Fruit fly (Drosophila melanogaster): ENCODE data around the gene CG8578.
A peak's percentile ranks its signal among the peaks of the same experiment; 100 is the strongest.

CG8578 gene

DNA sequence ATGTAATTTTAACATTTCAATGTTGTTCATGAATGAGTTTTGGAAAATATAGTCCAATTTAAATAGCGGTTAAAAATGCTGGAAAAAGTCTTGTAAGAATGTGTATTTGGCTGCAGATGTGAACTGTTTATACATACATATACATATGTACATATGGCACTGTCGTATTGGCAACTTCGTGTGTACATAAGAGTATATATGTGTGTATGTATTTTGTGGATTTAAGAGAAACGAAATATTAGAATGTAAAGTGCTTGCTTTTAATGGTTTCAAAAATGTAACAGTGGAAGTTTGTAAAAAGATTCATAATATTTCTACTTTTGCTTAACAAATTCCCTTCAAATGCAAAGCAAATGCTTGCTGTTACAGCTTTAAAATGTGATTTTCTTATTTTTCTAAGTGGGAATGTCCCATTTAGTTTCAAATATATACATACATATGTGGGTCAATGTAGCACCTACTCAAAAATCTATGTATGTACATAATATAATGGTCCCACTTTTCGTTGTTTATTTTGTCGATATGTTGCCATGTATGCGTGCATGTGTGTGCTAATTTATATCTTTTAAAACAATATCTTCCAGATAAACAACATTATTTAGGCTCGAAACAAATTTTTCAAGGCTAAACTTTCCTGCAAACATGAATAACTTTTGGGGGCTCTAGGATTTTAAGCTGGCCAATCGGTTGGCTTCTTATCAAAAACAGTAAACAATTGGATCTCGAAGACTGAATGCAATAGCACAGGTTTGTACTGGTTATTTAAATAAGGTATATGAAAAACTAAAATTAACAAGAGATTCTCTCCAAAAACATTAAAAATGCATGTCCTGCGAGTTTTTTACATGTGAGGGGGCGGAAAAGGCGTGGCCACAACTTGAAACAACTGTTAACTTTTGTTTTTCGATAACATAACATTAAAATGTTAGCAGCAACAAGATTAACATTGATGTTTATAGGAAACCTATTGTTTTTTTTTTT is 26.8 kb downstream of the CG8578 start:
- TF ChIP-seq Eip93F (GFP tag; optimal IDR thresholded peaks at IDR 0.05): no peak
- no peak for TF ChIP-seq CG9139 (GFP tag; optimal IDR thresholded peaks at IDR 0.05)
- TF ChIP-seq CG16779 (tag; optimal IDR thresholded peaks at IDR 0.05): no peak
- TF ChIP-seq esn (GFP tag; optimal IDR thresholded peaks at IDR 0.05): peak; percentile 9
- no peak for TF ChIP-seq Smox (GFP tag; optimal IDR thresholded peaks at IDR 0.05)
- TF ChIP-seq CG6792 (GFP tag; optimal IDR thresholded peaks at IDR 0.05): no peak
- no peak for TF ChIP-seq CG8319 (GFP tag; optimal IDR thresholded peaks at IDR 0.05)
- TF ChIP-seq Hr39 (GFP tag; optimal IDR thresholded peaks at IDR 0.05): no peak
- no peak for TF ChIP-seq CG11762 (GFP tag; optimal IDR thresholded peaks at IDR 0.05; ENCODE audit: insufficient read depth)
- no peak for TF ChIP-seq Sox14 (GFP tag; optimal IDR thresholded peaks at IDR 0.05)
- TF ChIP-seq CG6854 (GFP tag; optimal IDR thresholded peaks at IDR 0.05): peak; percentile 34
- TF ChIP-seq lz (GFP tag; optimal IDR thresholded peaks at IDR 0.05): no peak
- TF ChIP-seq CG34406 (GFP tag; optimal IDR thresholded peaks at IDR 0.05): no peak
- TF ChIP-seq dsx (GFP tag; optimal IDR thresholded peaks at IDR 0.05; ENCODE audit: poor library complexity, severe bottlenecking): no peak
- TF ChIP-seq svp (GFP tag): no peak
- TF ChIP-seq fkh (GFP tag; optimal IDR thresholded peaks at IDR 0.05): peak; percentile 84
- TF ChIP-seq CG4318 (GFP tag; optimal IDR thresholded peaks at IDR 0.05): no peak
- TF ChIP-seq Hr4 (GFP tag; optimal IDR thresholded peaks at IDR 0.05): no peak
- TF ChIP-seq Hr38 (GFP tag; optimal IDR thresholded peaks at IDR 0.05): no peak
- TF ChIP-seq CG32006 (GFP tag; optimal IDR thresholded peaks at IDR 0.05): no peak
- no peak for TF ChIP-seq CG11902 (GFP tag; optimal IDR thresholded peaks at IDR 0.05)
- TF ChIP-seq Sox15 (GFP tag; optimal IDR thresholded peaks at IDR 0.05): no peak
- no peak for TF ChIP-seq Gug (GFP tag; IDR thresholded peaks at IDR 0.05)
- TF ChIP-seq CG7368 (GFP tag; optimal IDR thresholded peaks at IDR 0.05): no peak
- TF ChIP-seq Lpt (GFP tag; optimal IDR thresholded peaks at IDR 0.05): no peak
- TF ChIP-seq OdsH (GFP tag; optimal IDR thresholded peaks at IDR 0.05): no peak
- 0 out of 2 replicates have a peak, but pooled peaks have one; percentile 10 for TF ChIP-seq CG15336 (GFP tag; IDR thresholded peaks at IDR 0.05)
- no peak for TF ChIP-seq fd59A (GFP tag; optimal IDR thresholded peaks at IDR 0.05)
- TF ChIP-seq Eip75B (GFP tag; optimal IDR thresholded peaks at IDR 0.05): no peak
- no peak for TF ChIP-seq Blimp-1 (GFP tag; optimal IDR thresholded peaks at IDR 0.05)
- no peak for TF ChIP-seq CG6276 (GFP tag; optimal IDR thresholded peaks at IDR 0.05)
- TF ChIP-seq pdm3 (GFP tag; optimal IDR thresholded peaks at IDR 0.05): no peak
- TF ChIP-seq CG6808 (GFP tag; optimal IDR thresholded peaks at IDR 0.05): no peak
- no peak for TF ChIP-seq fd85E (GFP tag; optimal IDR thresholded peaks at IDR 0.05)
- TF ChIP-seq achi (GFP tag; optimal IDR thresholded peaks at IDR 0.05): no peak
- no peak for TF ChIP-seq acj6 (GFP tag; optimal IDR thresholded peaks at IDR 0.05)
- peak; percentile 80 for TF ChIP-seq Eip78C (GFP tag)
- no peak for TF ChIP-seq topi (GFP tag; optimal IDR thresholded peaks at IDR 0.05)
- no peak for TF ChIP-seq Ets96B (tag; optimal IDR thresholded peaks at IDR 0.05)

DNA sequence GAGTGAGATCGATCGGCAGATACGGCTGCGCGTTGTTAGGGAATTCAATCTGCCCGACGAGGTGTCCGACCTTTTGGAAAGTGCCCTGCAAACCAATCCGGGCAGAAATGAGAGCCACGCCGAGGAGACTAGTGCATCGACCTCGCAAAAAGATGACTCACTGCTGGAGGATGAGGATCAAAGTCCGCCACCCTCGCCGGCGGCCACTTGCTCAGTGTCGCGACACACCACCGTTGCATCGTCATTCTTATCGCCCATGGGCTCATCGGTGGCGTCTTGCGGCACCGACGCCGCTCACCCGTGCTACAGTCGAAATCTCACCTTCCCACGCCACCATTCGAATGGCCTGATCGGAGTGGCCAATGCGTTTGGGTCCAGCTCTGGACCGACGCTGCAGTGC is 30.2 kb downstream of the CG8578 start:
- TF ChIP-seq Eip78C (GFP tag) (no peak), Met (GFP tag; optimal IDR thresholded peaks at IDR 0.05) (no peak), CG31627 (GFP tag; optimal IDR thresholded peaks at IDR 0.05) (no peak), CG11902 (GFP tag; optimal IDR thresholded peaks at IDR 0.05) (no peak), Gug (GFP tag; IDR thresholded peaks at IDR 0.05) (no peak), CG8319 (GFP tag; optimal IDR thresholded peaks at IDR 0.05) (no peak), CG3919 (GFP tag; optimal IDR thresholded peaks at IDR 0.05) (no peak), svp (GFP tag) (peak; percentile 94), fd59A (GFP tag; optimal IDR thresholded peaks at IDR 0.05) (no peak)

Measured in whole organism, prepupa.